Worm (Caenorhabditis elegans): ENCODE data around the gene Y52E8A.6.

Y52E8A.6 gene

DNA sequence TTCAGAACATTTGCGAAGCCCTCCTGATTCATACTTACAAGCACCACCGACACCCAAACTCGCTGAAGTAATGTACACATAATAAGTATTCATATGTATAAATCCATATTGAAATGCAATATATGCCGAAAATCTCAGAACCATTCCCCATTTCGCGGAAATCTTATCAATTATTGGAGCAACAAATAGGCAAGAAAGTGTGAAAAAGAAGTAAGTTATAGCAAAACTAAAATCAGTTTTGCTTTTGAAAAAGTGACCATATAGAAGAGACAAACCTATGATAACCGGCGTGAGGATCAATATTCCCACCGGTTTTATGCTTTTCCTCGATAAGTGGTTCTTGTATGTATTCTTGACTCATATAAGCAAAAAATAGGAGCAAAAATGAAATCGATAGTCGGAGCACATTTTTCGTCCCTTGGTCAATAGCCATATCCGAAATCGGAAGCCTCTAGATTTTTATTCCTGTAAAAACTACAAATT lies at the start of gene Y52E8A.6:
TSS of gene Y52E8A.6 (minus strand) at position 433 of the 483 bp plus-strand sequence.
- TF ChIP-seq spr-3 (GFP tag; optimal IDR thresholded peaks at IDR 0.05) = no peak
- TF ChIP-seq F44E2.7 (GFP tag; IDR thresholded peaks at IDR 0.05) = no peak
- TF ChIP-seq nhr-11 (tag; optimal IDR thresholded peaks at IDR 0.05) = no peak
- TF ChIP-seq aha-1 (tag) = peak; percentile 97

DNA sequence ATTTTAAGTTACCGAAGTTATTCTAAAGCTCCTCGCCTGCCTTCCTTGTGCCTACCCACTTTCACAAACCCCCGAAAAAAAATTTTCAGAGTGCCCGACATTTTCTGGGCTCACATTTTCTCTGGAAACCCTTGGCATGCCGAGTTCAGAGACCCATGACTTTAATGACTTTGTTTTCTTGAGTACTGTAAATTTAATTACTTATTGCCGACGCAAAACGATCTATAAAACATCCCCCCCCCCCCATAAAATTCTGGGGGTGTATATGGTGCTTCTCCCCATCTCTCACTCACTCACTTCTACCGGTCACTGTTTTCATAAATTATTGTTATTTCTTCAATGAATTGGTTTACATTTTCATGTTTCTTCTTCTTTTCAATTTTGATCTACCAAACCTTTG lies 48.2 kb upstream of the Y52E8A.6 start, which contains the start of gene try-9:
TSS of gene try-9 (plus strand) at position 301 of the 400 bp plus-strand sequence.
- 0 out of 2 replicates have a peak, but pooled peaks have one; percentile 26 for TF ChIP-seq php-3 (GFP tag; IDR thresholded peaks at IDR 0.05)
- no peak for TF ChIP-seq skn-1 (tag; optimal IDR thresholded peaks at IDR 0.05)
- peak; percentile 38 for TF ChIP-seq aha-1 (tag)
- TF ChIP-seq dmd-8 (GFP tag; IDR thresholded peaks at IDR 0.05) = no peak

DNA sequence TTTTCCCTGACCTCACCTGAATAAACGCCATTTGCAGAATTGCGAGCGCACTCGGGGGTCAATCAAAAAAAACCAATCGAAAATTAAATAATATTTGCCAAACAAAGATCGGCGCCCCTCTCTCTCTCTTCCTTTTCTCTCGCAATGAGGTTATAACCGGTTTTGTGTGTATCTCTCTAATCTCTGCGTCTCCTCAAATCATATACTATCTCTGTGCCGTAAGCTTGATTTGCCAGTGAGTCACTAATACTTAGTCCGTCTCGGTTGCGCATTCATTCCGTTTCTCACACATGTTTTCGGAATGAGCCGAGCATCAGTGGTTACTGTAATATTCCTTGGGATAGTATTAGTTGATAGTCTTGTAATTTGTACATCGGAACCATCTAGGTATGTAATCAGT lies 42.3 kb upstream of the Y52E8A.6 start:
- TF ChIP-seq ZK546.5 (tag; optimal IDR thresholded peaks at IDR 0.05) (no peak), unc-62 (GFP tag; optimal IDR thresholded peaks at IDR 0.05 in 1 of 2) (peak in 1 of 2 experiments; percentile 65), unc-62 (tag; optimal IDR thresholded peaks at IDR 0.05) (no peak)

- TF ChIP-seq aha-1 (tag) = peak; percentile 91
- TF ChIP-seq arid-1 (GFP tag; conservative IDR thresholded peaks at IDR 0.05) = no peak
Observed at ce11 chrII:4359219-4359618, 39.5 kb upstream of the Y52E8A.6 start.

- TF ChIP-seq unc-62 (GFP tag; optimal IDR thresholded peaks at IDR 0.05 in 1 of 2) (peak in 1 of 2 experiments; percentile 67), unc-62 (tag; optimal IDR thresholded peaks at IDR 0.05) (no peak), attf-4 (tag; optimal IDR thresholded peaks at IDR 0.05) (no peak)
Observed at ce11 chrII:4358765-4359164, 39.0 kb upstream of the Y52E8A.6 start, which contains the start of gene lat-2. Gene lat-2, plus strand, starts transcription at chrII:4359065.

ce11 chrII:4355217-4355616 lies 35.4 kb upstream of the Y52E8A.6 start, which contains the start of the genes H20J04.7 and H20J04.1:
Gene H20J04.7, minus strand, starts transcription at chrII:4355317.
Gene H20J04.1, plus strand, starts transcription at chrII:4355613.
- TF ChIP-seq duxl-1 (tag; optimal IDR thresholded peaks at IDR 0.05; ENCODE audit: poor library complexity) (no peak), ceh-62 (tag; optimal IDR thresholded peaks at IDR 0.05) (no peak), zfp-2 (tag; optimal IDR thresholded peaks at IDR 0.05) (no peak), ceh-44 (GFP tag; IDR thresholded peaks at IDR 0.05) (no peak), lin-38 (GFP tag; IDR thresholded peaks at IDR 0.05) (no peak), ceh-20 (GFP tag; IDR thresholded peaks at IDR 0.05) (no peak), nhr-25 (tag; optimal IDR thresholded peaks at IDR 0.05; ENCODE audit: borderline replicate concordance, insufficient read depth) (no peak), ceh-32 (tag; optimal IDR thresholded peaks at IDR 0.05; ENCODE audit: poor library complexity) (no peak), R02D3.7 (tag; optimal IDR thresholded peaks at IDR 0.05) (no peak), ctbp-1 (GFP tag; IDR thresholded peaks at IDR 0.05) (no peak), unc-39 (tag; optimal IDR thresholded peaks at IDR 0.05) (no peak), unc-62 (GFP tag; optimal IDR thresholded peaks at IDR 0.05 in 1 of 2) (no peak), unc-62 (tag; optimal IDR thresholded peaks at IDR 0.05) (no peak), ceh-82 (tag; optimal IDR thresholded peaks at IDR 0.05) (no peak), tra-1 (GFP tag; IDR thresholded peaks at IDR 0.05) (no peak), nhr-28 (tag; optimal IDR thresholded peaks at IDR 0.05) (no peak), gei-8 (GFP tag; optimal IDR thresholded peaks at IDR 0.05) (no peak), F49E8.2 (tag; optimal IDR thresholded peaks at IDR 0.05; ENCODE audit: borderline replicate concordance) (no peak)

DNA sequence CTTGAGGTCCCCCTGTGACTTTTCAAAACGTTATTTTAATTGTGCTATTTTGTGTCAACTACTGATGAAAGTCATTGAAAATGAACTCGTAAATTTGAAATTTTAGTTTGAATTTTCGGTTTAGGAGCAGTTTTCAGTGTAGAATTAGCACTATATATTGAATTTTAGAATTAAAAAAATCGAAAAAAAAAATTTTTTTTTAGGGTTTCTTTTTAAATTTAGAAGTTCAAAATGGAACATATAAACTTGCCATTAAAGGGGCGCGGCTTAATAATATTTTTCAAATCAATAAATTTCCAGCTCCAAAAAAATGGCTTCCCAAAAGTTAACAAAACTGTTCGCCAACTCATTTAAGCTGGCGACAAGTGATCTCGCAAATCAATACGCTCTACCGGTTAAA lies 31.1 kb upstream of the Y52E8A.6 start, which contains the start of gene H20J04.9:
TSS of gene H20J04.9 (plus strand) at position 301 of the 400 bp plus-strand sequence.
- TF ChIP-seq lin-1 (GFP tag; IDR thresholded peaks at IDR 0.05) (no peak), pha-4 (GFP tag; IDR thresholded peaks at IDR 0.05) (no peak), pha-4 (tag; optimal IDR thresholded peaks at IDR 0.05) (no peak), lin-38 (GFP tag; IDR thresholded peaks at IDR 0.05) (no peak), ceh-32 (tag; optimal IDR thresholded peaks at IDR 0.05; ENCODE audit: poor library complexity) (no peak), F37D6.2 (tag; optimal IDR thresholded peaks at IDR 0.05) (no peak), jun-1 (tag; optimal IDR thresholded peaks at IDR 0.05) (no peak), daf-12 (tag; optimal IDR thresholded peaks at IDR 0.05) (no peak), ztf-7 (tag; optimal IDR thresholded peaks at IDR 0.05) (no peak), lsy-2 (tag; optimal IDR thresholded peaks at IDR 0.05) (no peak), F26F4.8 (GFP tag; conservative IDR thresholded peaks at IDR 0.05) (no peak), lin-29 (GFP tag; IDR thresholded peaks at IDR 0.05) (no peak), D1046.2 (GFP tag; IDR thresholded peaks at IDR 0.05) (no peak), hmg-1.1 (GFP tag; IDR thresholded peaks at IDR 0.05) (no peak), lir-3 (tag; optimal IDR thresholded peaks at IDR 0.05) (no peak)

Measured in whole organism, L4 larva.